Worm (Caenorhabditis elegans): ENCODE measurements around the gene F32F2.4.

F32F2.4 gene

DNA sequence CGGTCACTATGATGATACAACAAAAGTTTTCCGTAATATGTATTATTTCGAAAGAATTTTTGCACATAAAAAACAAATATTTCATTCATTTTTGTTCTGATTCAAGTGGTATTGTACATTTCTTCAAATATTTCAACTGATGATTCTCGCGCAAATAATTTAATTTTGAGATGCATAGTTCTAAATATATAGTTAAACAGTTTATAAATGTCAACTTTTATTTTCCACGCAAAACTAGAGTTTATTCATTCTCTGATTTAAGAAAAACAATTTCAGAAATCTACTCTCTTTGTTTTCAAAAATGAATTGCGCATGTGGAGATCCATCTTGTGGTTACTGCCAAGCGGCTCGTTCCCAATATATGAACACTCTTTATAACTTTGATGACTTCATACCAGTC lies 11.8 kb upstream of the F32F2.4 start, which contains the start of gene zip-5:
Gene zip-5, plus strand, starts transcription at position 301 of the 400 bp plus-strand sequence.
- no peak for TF ChIP-seq med-1 (GFP tag; optimal IDR thresholded peaks at IDR 0.05; ENCODE audit: insufficient read depth)
- TF ChIP-seq klf-2 (GFP tag; conservative IDR thresholded peaks at IDR 0.05), result no peak
- TF ChIP-seq tab-1 (GFP tag; IDR thresholded peaks at IDR 0.05), result no peak
- TF ChIP-seq ztf-23 (GFP tag; IDR thresholded peaks at IDR 0.05), result no peak
- TF ChIP-seq flt-1 (GFP tag; IDR thresholded peaks at IDR 0.05), result no peak
- no peak for TF ChIP-seq ztf-29 (GFP tag; IDR thresholded peaks at IDR 0.05)
- TF ChIP-seq ref-1 (GFP tag; conservative IDR thresholded peaks at IDR 0.05), result no peak
- TF ChIP-seq cog-1 (tag; optimal IDR thresholded peaks at IDR 0.05), result no peak
- TF ChIP-seq T22C8.4 (GFP tag; IDR thresholded peaks at IDR 0.05), result no peak

DNA sequence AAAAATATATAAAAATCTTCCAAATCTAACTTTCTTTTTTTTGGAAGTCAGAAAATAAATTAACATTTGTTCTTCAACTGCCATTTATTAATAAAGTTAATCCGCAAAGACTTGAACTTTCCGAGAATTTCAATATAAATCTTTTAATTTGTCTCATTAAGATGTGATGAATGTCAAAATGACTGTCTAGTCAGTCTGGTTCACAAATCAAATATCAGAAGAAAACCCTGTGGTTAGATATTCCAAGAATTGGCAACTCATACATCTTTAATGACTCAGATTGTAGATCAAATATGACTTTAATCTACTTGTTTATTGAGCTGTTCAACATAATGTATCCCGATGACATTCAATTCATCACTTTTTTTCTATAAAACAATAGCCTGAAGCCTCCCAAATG lies 10.4 kb upstream of the F32F2.4 start:
- TF ChIP-seq ztf-23 (GFP tag; IDR thresholded peaks at IDR 0.05), result no peak
- TF ChIP-seq tab-1 (GFP tag; IDR thresholded peaks at IDR 0.05), result no peak
- no peak for TF ChIP-seq med-1 (GFP tag; optimal IDR thresholded peaks at IDR 0.05; ENCODE audit: insufficient read depth)
- TF ChIP-seq ztf-29 (GFP tag; IDR thresholded peaks at IDR 0.05), result no peak
- no peak for TF ChIP-seq cog-1 (tag; optimal IDR thresholded peaks at IDR 0.05)
- TF ChIP-seq T22C8.4 (GFP tag; IDR thresholded peaks at IDR 0.05), result no peak
- no peak for TF ChIP-seq ref-1 (GFP tag; conservative IDR thresholded peaks at IDR 0.05)
- no peak for TF ChIP-seq flt-1 (GFP tag; IDR thresholded peaks at IDR 0.05)
- TF ChIP-seq klf-2 (GFP tag; conservative IDR thresholded peaks at IDR 0.05), result no peak

DNA sequence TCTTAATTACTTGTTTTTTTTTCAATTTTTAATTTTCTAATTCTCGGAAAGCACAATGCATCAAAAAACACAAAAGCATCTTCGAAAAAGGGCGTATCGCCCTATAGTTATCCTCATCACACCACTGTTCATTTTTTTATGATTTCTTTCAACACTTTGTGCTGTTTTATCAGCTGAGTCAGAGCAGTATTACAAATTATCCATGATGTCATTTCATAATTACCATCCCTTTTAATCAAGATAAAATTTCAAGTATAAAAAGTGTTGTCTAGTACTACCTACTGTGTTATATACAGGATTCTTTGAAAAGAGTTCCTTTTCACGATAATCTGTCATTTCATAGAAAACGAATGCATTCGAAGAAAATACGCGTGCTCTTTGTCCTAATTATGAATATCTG lies 9.4 kb upstream of the F32F2.4 start:
- TF ChIP-seq ztf-29 (GFP tag; IDR thresholded peaks at IDR 0.05), result no peak
- TF ChIP-seq flt-1 (GFP tag; IDR thresholded peaks at IDR 0.05), result no peak
- TF ChIP-seq ztf-23 (GFP tag; IDR thresholded peaks at IDR 0.05), result no peak
- no peak for TF ChIP-seq ref-1 (GFP tag; conservative IDR thresholded peaks at IDR 0.05)
- TF ChIP-seq cog-1 (tag; optimal IDR thresholded peaks at IDR 0.05), result no peak
- TF ChIP-seq med-1 (GFP tag; optimal IDR thresholded peaks at IDR 0.05; ENCODE audit: insufficient read depth), result no peak
- no peak for TF ChIP-seq klf-2 (GFP tag; conservative IDR thresholded peaks at IDR 0.05)
- TF ChIP-seq tab-1 (GFP tag; IDR thresholded peaks at IDR 0.05), result no peak
- TF ChIP-seq T22C8.4 (GFP tag; IDR thresholded peaks at IDR 0.05), result no peak

DNA sequence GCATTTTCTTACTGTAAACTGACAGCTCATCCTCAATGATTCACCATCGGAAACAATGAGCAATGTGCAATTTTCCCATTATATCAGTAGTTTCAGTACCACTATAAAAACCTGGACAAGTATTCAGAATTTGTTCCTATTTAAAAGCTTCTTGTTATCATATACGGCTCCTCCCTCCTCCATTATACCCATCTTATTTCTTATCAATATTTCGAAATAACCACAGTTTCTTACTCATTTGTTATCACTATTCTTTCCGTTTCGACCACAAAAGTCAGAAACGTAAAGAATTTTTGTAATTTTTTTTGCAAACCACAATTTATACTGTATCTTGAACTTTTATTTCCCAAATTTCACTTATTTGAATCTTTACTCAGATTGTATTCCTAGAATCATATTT lies 8.0 kb upstream of the F32F2.4 start:
- TF ChIP-seq tab-1 (GFP tag; IDR thresholded peaks at IDR 0.05) (no peak), ztf-29 (GFP tag; IDR thresholded peaks at IDR 0.05) (no peak), klf-2 (GFP tag; conservative IDR thresholded peaks at IDR 0.05) (no peak), ref-1 (GFP tag; conservative IDR thresholded peaks at IDR 0.05) (no peak), flt-1 (GFP tag; IDR thresholded peaks at IDR 0.05) (no peak), med-1 (GFP tag; optimal IDR thresholded peaks at IDR 0.05; ENCODE audit: insufficient read depth) (no peak), cog-1 (tag; optimal IDR thresholded peaks at IDR 0.05) (no peak), ztf-23 (GFP tag; IDR thresholded peaks at IDR 0.05) (no peak), T22C8.4 (GFP tag; IDR thresholded peaks at IDR 0.05) (no peak)

DNA sequence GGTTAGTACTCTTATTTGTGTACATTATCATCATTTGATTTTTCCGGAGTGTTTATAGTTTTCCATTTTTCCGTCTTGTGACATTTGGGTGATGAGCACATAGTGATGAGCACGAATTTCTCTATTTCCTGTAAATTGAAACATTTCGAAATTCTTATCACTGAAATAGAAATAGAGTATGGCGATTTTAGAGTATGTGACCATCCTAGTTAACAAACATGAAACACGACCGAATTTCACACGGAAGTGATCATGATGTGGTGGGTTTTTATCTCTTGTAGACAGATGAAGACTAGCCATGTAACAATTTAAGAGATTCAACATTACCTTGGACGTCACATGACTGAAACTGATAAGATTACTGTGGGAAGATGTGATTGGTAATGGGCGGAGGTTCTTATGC lies 6.8 kb upstream of the F32F2.4 start:
- no peak for TF ChIP-seq tab-1 (GFP tag; IDR thresholded peaks at IDR 0.05)
- TF ChIP-seq med-1 (GFP tag; optimal IDR thresholded peaks at IDR 0.05; ENCODE audit: insufficient read depth), result no peak
- TF ChIP-seq ref-1 (GFP tag; conservative IDR thresholded peaks at IDR 0.05), result no peak
- no peak for TF ChIP-seq klf-2 (GFP tag; conservative IDR thresholded peaks at IDR 0.05)
- TF ChIP-seq T22C8.4 (GFP tag; IDR thresholded peaks at IDR 0.05), result no peak
- TF ChIP-seq cog-1 (tag; optimal IDR thresholded peaks at IDR 0.05), result no peak

DNA sequence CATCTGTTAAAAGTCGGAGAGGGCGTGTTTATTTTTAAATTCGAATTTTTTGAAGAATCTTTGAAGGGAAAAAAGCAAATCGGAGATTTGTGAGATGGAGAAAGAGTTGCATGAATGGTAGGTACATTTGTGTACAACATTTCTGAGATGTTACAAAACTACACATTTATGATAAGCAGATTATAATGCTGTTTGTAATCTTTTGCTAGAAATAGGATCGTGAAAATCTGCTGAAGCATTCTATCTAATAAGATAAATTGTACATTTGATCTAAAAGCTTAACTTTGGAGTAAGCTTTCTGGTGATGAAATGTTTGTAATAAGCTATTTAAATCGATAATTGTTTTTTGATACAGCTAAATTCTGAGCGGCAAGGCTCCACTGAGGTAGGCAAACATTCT lies 3.8 kb upstream of the F32F2.4 start:
- TF ChIP-seq T22C8.4 (GFP tag; IDR thresholded peaks at IDR 0.05) (no peak), ztf-29 (GFP tag; IDR thresholded peaks at IDR 0.05) (no peak), klf-2 (GFP tag; conservative IDR thresholded peaks at IDR 0.05) (no peak), med-1 (GFP tag; optimal IDR thresholded peaks at IDR 0.05; ENCODE audit: insufficient read depth) (no peak), tab-1 (GFP tag; IDR thresholded peaks at IDR 0.05) (no peak), flt-1 (GFP tag; IDR thresholded peaks at IDR 0.05) (no peak), cog-1 (tag; optimal IDR thresholded peaks at IDR 0.05) (no peak), ztf-23 (GFP tag; IDR thresholded peaks at IDR 0.05) (no peak), ref-1 (GFP tag; conservative IDR thresholded peaks at IDR 0.05) (no peak)

DNA sequence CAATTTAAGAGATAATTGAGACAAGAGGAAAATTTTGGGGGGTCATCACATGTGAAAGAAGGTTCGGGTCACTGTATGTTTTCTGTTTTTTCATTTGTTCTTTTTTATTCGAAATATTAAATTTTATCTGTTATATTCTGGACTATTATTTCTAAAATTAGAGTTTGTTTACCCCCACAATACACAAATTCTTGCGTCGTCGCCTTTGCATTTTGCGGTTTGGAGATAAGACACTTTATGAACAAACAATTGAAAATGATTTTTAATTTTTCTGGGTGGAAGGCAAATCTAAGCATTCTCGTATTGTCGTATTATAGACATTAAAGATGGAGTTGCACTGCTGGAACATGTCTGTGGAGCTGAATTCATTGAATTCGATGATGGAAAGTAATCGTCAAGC lies 2.8 kb upstream of the F32F2.4 start:
- TF ChIP-seq tab-1 (GFP tag; IDR thresholded peaks at IDR 0.05), result no peak
- no peak for TF ChIP-seq ztf-23 (GFP tag; IDR thresholded peaks at IDR 0.05)
- TF ChIP-seq med-1 (GFP tag; optimal IDR thresholded peaks at IDR 0.05; ENCODE audit: insufficient read depth), result no peak
- TF ChIP-seq klf-2 (GFP tag; conservative IDR thresholded peaks at IDR 0.05), result no peak
- TF ChIP-seq cog-1 (tag; optimal IDR thresholded peaks at IDR 0.05), result no peak

DNA sequence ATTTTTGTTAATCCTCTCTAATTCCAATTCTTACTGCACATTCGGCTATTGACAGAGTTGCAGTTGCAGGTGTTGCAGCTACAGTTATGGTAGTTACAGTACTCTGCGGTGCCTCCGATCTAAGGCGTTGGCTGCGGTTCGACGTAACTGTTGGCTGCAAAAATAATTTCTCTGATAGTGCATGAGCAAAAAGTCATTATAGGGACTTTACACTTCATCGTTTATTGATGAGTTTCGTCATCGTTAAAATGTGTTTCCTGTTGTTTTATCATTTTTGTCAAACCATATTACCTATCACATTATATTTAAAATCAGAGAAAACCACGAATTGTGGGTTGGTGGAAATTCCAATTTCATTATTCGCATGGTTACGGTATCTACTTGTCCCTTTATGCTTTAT lies 1.4 kb upstream of the F32F2.4 start:
- no peak for TF ChIP-seq klf-2 (GFP tag; conservative IDR thresholded peaks at IDR 0.05)
- TF ChIP-seq tab-1 (GFP tag; IDR thresholded peaks at IDR 0.05), result no peak

DNA sequence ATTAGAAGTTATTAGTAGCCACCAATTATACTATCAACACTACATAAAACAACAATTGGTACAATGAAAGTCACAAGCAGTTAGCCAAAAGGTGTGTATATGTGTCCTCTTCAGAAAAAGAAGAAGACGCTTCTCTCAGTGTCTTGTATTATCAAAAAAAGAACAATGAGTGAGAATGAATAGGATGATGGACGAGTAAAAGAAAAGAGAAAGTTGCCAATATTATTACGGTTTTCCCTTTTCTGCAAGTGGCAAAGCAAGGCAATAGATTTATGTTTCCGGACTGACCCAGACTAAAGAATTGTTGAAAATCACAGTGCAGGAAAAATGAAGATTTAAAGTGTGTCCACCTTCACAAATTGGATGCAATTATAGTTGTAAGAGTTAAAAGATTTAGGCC lies 4.3 kb downstream of the F32F2.4 start:
- TF ChIP-seq cog-1 (tag; optimal IDR thresholded peaks at IDR 0.05), result no peak
- no peak for TF ChIP-seq med-1 (GFP tag; optimal IDR thresholded peaks at IDR 0.05; ENCODE audit: insufficient read depth)
- TF ChIP-seq ztf-23 (GFP tag; IDR thresholded peaks at IDR 0.05), result no peak
- no peak for TF ChIP-seq flt-1 (GFP tag; IDR thresholded peaks at IDR 0.05)
- TF ChIP-seq T22C8.4 (GFP tag; IDR thresholded peaks at IDR 0.05), result no peak

DNA sequence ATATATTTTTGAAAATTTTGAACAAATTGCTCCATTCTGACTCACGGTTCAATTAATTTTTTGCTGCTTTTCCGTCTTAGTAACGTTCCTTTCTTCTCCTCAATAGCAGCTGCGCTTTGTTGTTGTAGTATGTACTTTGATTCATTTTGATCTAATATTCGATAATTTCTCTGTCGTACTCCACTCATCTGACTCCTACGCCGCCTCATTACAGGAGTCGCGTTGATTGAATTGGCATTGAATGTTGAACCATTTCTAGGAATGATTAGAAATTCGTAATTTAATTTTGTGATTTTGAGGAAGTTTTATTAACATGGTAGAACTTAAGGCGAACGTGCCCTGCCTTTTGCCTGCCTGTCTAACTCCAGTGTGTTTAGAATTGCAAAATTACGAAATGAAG lies 6.9 kb downstream of the F32F2.4 start:
- TF ChIP-seq flt-1 (GFP tag; IDR thresholded peaks at IDR 0.05) (no peak), T22C8.4 (GFP tag; IDR thresholded peaks at IDR 0.05) (no peak), ref-1 (GFP tag; conservative IDR thresholded peaks at IDR 0.05) (no peak), ztf-29 (GFP tag; IDR thresholded peaks at IDR 0.05) (no peak), ztf-23 (GFP tag; IDR thresholded peaks at IDR 0.05) (no peak), klf-2 (GFP tag; conservative IDR thresholded peaks at IDR 0.05) (no peak), med-1 (GFP tag; optimal IDR thresholded peaks at IDR 0.05; ENCODE audit: insufficient read depth) (no peak), tab-1 (GFP tag; IDR thresholded peaks at IDR 0.05) (no peak), cog-1 (tag; optimal IDR thresholded peaks at IDR 0.05) (no peak)
